Fruit fly (Drosophila melanogaster): Measurements from ENCODE around the gene Prosbeta5R2.

Gene Prosbeta5R2

DNA sequence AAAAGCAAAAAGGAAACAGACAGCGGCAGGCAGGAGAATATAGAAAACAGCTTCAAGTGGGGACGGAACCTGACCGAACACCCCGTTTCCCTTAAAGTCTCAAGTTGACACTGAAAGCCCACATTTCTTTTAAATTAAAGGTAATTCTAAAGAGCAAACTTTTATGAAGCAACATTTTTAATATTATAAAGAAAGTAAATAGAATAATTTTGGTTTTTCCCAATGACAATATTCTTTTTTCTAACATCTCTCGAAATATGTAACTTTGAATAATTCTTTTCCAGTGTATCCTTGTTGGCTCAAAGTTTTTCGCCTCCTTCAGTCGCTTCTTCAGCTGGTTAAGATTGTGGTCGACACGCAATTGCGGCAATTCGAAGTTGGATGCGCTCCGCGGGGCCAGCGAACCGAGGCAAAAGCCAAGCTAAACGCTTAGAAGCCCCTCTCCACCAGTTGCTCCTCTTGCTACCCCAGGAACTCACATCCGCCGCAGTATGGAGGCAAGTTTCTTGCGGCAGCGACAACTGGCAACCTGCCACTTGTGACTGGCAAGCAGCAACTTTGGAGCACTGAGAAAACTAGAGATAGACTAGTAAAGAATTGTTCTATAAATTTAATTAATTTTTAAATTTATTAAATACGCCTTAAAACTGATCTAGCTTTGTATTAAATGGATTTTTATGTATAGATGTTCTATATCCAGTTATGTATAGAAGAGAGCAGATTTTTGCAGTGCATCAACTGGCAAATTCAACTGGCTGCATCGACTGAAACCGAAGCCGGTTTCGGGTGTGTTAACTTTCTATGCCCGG is 13.0 kb downstream of the Prosbeta5R2 start:
- peak; percentile 66 for TF ChIP-seq OdsH (GFP tag; optimal IDR thresholded peaks at IDR 0.05)
- TF ChIP-seq h (GFP tag; optimal IDR thresholded peaks at IDR 0.05) = peak; percentile 77
- TF ChIP-seq Dif (GFP tag; optimal IDR thresholded peaks at IDR 0.05; ENCODE audit: partially characterized antibody) = no peak
- no peak for TF ChIP-seq Mio (GFP tag; optimal IDR thresholded peaks at IDR 0.05)
- no peak for TF ChIP-seq sage (GFP tag; optimal IDR thresholded peaks at IDR 0.05)
- TF ChIP-seq pan (optimal IDR thresholded peaks at IDR 0.05) = no peak
- TF ChIP-seq tai (GFP tag; optimal IDR thresholded peaks at IDR 0.05) = peak; percentile 34
- TF ChIP-seq br (GFP tag; optimal IDR thresholded peaks at IDR 0.05) = peak; percentile 34
- TF ChIP-seq usp (GFP tag; optimal IDR thresholded peaks at IDR 0.05) = no peak
- TF ChIP-seq lola (GFP tag; optimal IDR thresholded peaks at IDR 0.05) = no peak
- peak; percentile 43 for TF ChIP-seq Rel (GFP tag; optimal IDR thresholded peaks at IDR 0.05)
- no peak for TF ChIP-seq Rel (tag; optimal IDR thresholded peaks at IDR 0.05)
- TF ChIP-seq CG9705 (GFP tag; optimal IDR thresholded peaks at IDR 0.05) = peak; percentile 67
- no peak for TF ChIP-seq dsf (GFP tag; optimal IDR thresholded peaks at IDR 0.05; ENCODE audit: borderline replicate concordance)
- no peak for TF ChIP-seq Abd-B (GFP tag; optimal IDR thresholded peaks at IDR 0.05)
- TF ChIP-seq CG32264 (GFP tag; optimal IDR thresholded peaks at IDR 0.05) = no peak
- TF ChIP-seq Dfd (GFP tag; optimal IDR thresholded peaks at IDR 0.05) = no peak
- TF ChIP-seq Hr78 (GFP tag; optimal IDR thresholded peaks at IDR 0.05) = no peak
- peak; percentile 85 for TF ChIP-seq HLH106 (tag; optimal IDR thresholded peaks at IDR 0.05)
- peak; percentile 71 for TF ChIP-seq fru (GFP tag; optimal IDR thresholded peaks at IDR 0.05)
- TF ChIP-seq Jra (GFP tag; optimal IDR thresholded peaks at IDR 0.05) = peak; percentile 34
- TF ChIP-seq N (GFP tag; optimal IDR thresholded peaks at IDR 0.05) = no peak
- TF ChIP-seq Vsx2 (GFP tag; optimal IDR thresholded peaks at IDR 0.05; ENCODE audit: partially characterized antibody) = no peak
- no peak for TF ChIP-seq Myc (optimal IDR thresholded peaks at IDR 0.05)
- peak; percentile 62 for TF ChIP-seq rgr (GFP tag; optimal IDR thresholded peaks at IDR 0.05)
- no peak for TF ChIP-seq GATAd (GFP tag; optimal IDR thresholded peaks at IDR 0.05)
- TF ChIP-seq brk (GFP tag; optimal IDR thresholded peaks at IDR 0.05) = peak; percentile 84
- TF ChIP-seq Hnf4 (GFP tag; optimal IDR thresholded peaks at IDR 0.05) = peak; percentile 65
- TF ChIP-seq psq (GFP tag; optimal IDR thresholded peaks at IDR 0.05) = peak; percentile 80
- TF ChIP-seq foxo (GFP tag; optimal IDR thresholded peaks at IDR 0.05) = peak in 1 of 2 experiments; percentile 74
- TF ChIP-seq sv (GFP tag; optimal IDR thresholded peaks at IDR 0.05) = no peak
- TF ChIP-seq Hr83 (GFP tag; optimal IDR thresholded peaks at IDR 0.05; ENCODE audit: poor library complexity, severe bottlenecking) = no peak
- TF ChIP-seq Sp1 (GFP tag; optimal IDR thresholded peaks at IDR 0.05) = peak; percentile 78
- peak; percentile 49 for TF ChIP-seq dmrt93B (GFP tag; optimal IDR thresholded peaks at IDR 0.05)
- no peak for TF ChIP-seq dl (GFP tag; optimal IDR thresholded peaks at IDR 0.05; ENCODE audit: insufficient read depth in 1 of 2, partially characterized antibody in 2 of 2)
- no peak for TF ChIP-seq CrebA (GFP tag; optimal IDR thresholded peaks at IDR 0.05; ENCODE audit: borderline replicate concordance)
- peak; percentile 62 for TF ChIP-seq ey (GFP tag; optimal IDR thresholded peaks at IDR 0.05)
- TF ChIP-seq woc (GFP tag; optimal IDR thresholded peaks at IDR 0.05) = peak; percentile 65
- TF ChIP-seq jim (GFP tag; optimal IDR thresholded peaks at IDR 0.05) = no peak

- TF ChIP-seq Vsx2 (GFP tag; optimal IDR thresholded peaks at IDR 0.05; ENCODE audit: partially characterized antibody) = no peak
- no peak for TF ChIP-seq pan (optimal IDR thresholded peaks at IDR 0.05)
- TF ChIP-seq usp (GFP tag; optimal IDR thresholded peaks at IDR 0.05) = no peak
Observed at dm6 chr2L:18005481-18005880, 15.3 kb downstream of the Prosbeta5R2 start.

DNA sequence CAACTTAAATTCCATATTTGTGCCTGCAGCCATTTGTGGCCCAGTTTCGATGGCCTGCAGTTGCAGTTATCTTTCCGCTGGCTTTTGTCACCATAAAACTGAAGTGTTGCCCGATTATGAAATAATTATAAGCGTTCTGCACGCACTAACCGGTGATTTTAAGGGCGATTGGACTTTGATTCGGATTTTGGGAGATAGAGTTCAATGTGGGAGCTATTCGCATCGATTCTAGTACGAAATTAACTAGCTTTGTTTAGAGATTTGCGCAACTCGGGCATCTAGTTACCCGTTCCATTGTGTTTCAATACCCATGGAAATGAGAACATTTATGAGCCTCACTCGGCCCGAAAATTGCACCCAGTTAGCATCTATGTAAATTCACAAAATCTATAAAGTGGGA is 16.1 kb downstream of the Prosbeta5R2 start, which contains the start of gene CG5693:
TSS of gene CG5693 (plus strand) at position 301 of the 400 bp plus-strand sequence.
- TF ChIP-seq usp (GFP tag; optimal IDR thresholded peaks at IDR 0.05) (no peak), tai (GFP tag; optimal IDR thresholded peaks at IDR 0.05) (no peak), sage (GFP tag; optimal IDR thresholded peaks at IDR 0.05) (no peak), Mio (GFP tag; optimal IDR thresholded peaks at IDR 0.05) (no peak), Sp1 (GFP tag; optimal IDR thresholded peaks at IDR 0.05) (no peak), Rel (GFP tag; optimal IDR thresholded peaks at IDR 0.05) (no peak), Rel (tag; optimal IDR thresholded peaks at IDR 0.05) (no peak), Abd-B (GFP tag; optimal IDR thresholded peaks at IDR 0.05) (no peak)
